Worm (Caenorhabditis elegans) whole organism, L1 larva: ENCODE measurements around the gene F45D3.4.

Source experiments
- C04F5.9 ChIP-seq: sonication (generic microtip); optimal IDR thresholded peaks from 2 replicates; lab custom pipeline; 2016; ENCODE audit warnings: missing genetic modification characterization, missing compliant biosample characterization
- C16A3.4 ChIP-seq: fragments of 150-350 bp; optimal IDR thresholded peaks from 2 replicates; lab custom pipeline; 2014; ENCODE audit warnings: missing biosample characterization, missing genetic modification characterization
- C34B4.2 ChIP-seq: sonication (generic microtip); optimal IDR thresholded peaks from 2 replicates; lab custom pipeline; 2017; ENCODE audit warnings: mild to moderate bottlenecking, missing genetic modification characterization, missing compliant biosample characterization
- F16B12.6 ChIP-seq: fragments of 150-350 bp; optimal IDR thresholded peaks from 2 replicates; lab custom pipeline; 2014; ENCODE audit warnings: missing biosample characterization, missing genetic modification characterization
- Y116A8C.19 ChIP-seq: sonication (generic microtip); optimal IDR thresholded peaks from 2 replicates; lab custom pipeline; 2016; ENCODE audit warnings: missing compliant biosample characterization, missing genetic modification characterization, borderline replicate concordance
- alr-1 ChIP-seq: fragments of 200-800 bp; sonication (Bioruptor generic); optimal IDR thresholded peaks from 2 replicates; lab custom pipeline; 2018; ENCODE audit warnings: borderline replicate concordance, mild to moderate bottlenecking, missing genetic modification characterization, missing compliant biosample characterization
- ama-1 ChIP-seq: fragments of 150-350 bp; optimal IDR thresholded peaks from 2 replicates; lab custom pipeline; 2014
- blmp-1 ChIP-seq: fragments of 150-350 bp; optimal IDR thresholded peaks from 2 replicates; lab custom pipeline; 2014; ENCODE audit warnings: missing biosample characterization, missing genetic modification characterization
- ceh-88 ChIP-seq: fragments of 200-800 bp; sonication (Bioruptor generic); IDR thresholded peaks from 2 replicates; pipeline ENCODE4 v1.3.6; 2022; ENCODE audit warnings: missing genetic modification characterization, missing compliant biosample characterization
- ces-1 ChIP-seq: fragments of 150-350 bp; optimal IDR thresholded peaks from 2 replicates; lab custom pipeline; 2014; ENCODE audit warnings: missing biosample characterization, missing genetic modification reagents, missing genetic modification characterization
- efl-1 ChIP-seq, 4 experiments: fragments of 150-350 bp; optimal IDR thresholded peaks in 3 of 4; peaks in 1 of 4; 1 replicate in 1 of 4; 2 replicates in 3 of 4; lab custom pipeline; 2014; ENCODE audit warnings: missing biosample characterization in 2 of 4, missing genetic modification characterization in 2 of 4, missing genetic modification reagents in 2 of 4
- efl-3 ChIP-seq: fragments of 200-800 bp; sonication (Bioruptor generic); optimal IDR thresholded peaks from 2 replicates; lab custom pipeline; 2018; ENCODE audit warnings: mild to moderate bottlenecking, missing genetic modification characterization, missing compliant biosample characterization
- egl-27 ChIP-seq, 2 experiments: fragments of 150-350 bp in 1 of 2; sonication (generic microtip); optimal IDR thresholded peaks; 3 replicates each; lab custom pipeline; 2017 to 2018; ENCODE audit warnings: missing biosample characterization in 2 of 2, missing genetic modification characterization in 2 of 2, missing genetic modification reagents in 2 of 2
- ets-5 ChIP-seq: fragments of 200-800 bp; sonication (Bioruptor generic); IDR thresholded peaks from 2 replicates; pipeline ENCODE4 v1.3.6; 2022; ENCODE audit warnings: missing genetic modification characterization, missing compliant biosample characterization
- fkh-8 ChIP-seq: sonication (generic microtip); optimal IDR thresholded peaks from 2 replicates; lab custom pipeline; 2016; ENCODE audit warnings: mild to moderate bottlenecking, missing genetic modification characterization, missing compliant biosample characterization
- grh-1 ChIP-seq: fragments of 200-800 bp; sonication (Bioruptor generic); IDR thresholded peaks from 2 replicates; pipeline ENCODE4 v1.3.6; 2022; ENCODE audit warnings: missing genetic modification reagents, missing genetic modification characterization, missing compliant biosample characterization
- hlh-17 ChIP-seq: fragments of 200-800 bp; sonication (Bioruptor generic); optimal IDR thresholded peaks from 2 replicates; lab custom pipeline; 2018; ENCODE audit warnings: missing genetic modification characterization, mild to moderate bottlenecking, missing compliant biosample characterization, moderate library complexity, borderline replicate concordance
- hlh-4 ChIP-seq: sonication (generic microtip); optimal IDR thresholded peaks from 2 replicates; lab custom pipeline; 2016; ENCODE audit warnings: mild to moderate bottlenecking, missing genetic modification characterization, missing compliant biosample characterization
- irx-1 ChIP-seq: sonication (generic microtip); optimal IDR thresholded peaks from 2 replicates; lab custom pipeline; 2016; ENCODE audit warnings: missing genetic modification characterization, missing compliant biosample characterization
- isw-1 ChIP-seq: fragments of 200-800 bp; sonication (Bioruptor generic); IDR thresholded peaks from 2 replicates; pipeline ENCODE4 v1.3.6; 2022; ENCODE audit warnings: missing genetic modification characterization, missing compliant biosample characterization
- jun-1 ChIP-seq: fragments of 150-350 bp; optimal IDR thresholded peaks from 2 replicates; lab custom pipeline; 2014; ENCODE audit warnings: missing biosample characterization, missing genetic modification reagents, missing genetic modification characterization
- lin-13 ChIP-seq: fragments of 150-350 bp; optimal IDR thresholded peaks from 2 replicates; lab custom pipeline; 2014; ENCODE audit warnings: missing biosample characterization, missing genetic modification reagents, missing genetic modification characterization
- lin-14 ChIP-seq: fragments of 200-800 bp; sonication (Bioruptor generic); optimal IDR thresholded peaks from 2 replicates; lab custom pipeline; 2018; ENCODE audit warnings: mild to moderate bottlenecking, missing genetic modification characterization, moderate library complexity, missing compliant biosample characterization
- lin-15B ChIP-seq: fragments of 150-350 bp; sonication (generic microtip); optimal IDR thresholded peaks from 3 replicates; lab custom pipeline; 2014; ENCODE audit warnings: missing biosample characterization, missing genetic modification characterization
- lin-35 ChIP-seq, 2 experiments: fragments of 150-350 bp; optimal IDR thresholded peaks; 2 replicates each; lab custom pipeline; 2014; ENCODE audit warnings: missing biosample characterization in 2 of 2, missing genetic modification characterization in 2 of 2, missing genetic modification reagents in 2 of 2
- lin-39 ChIP-seq: fragments of 150-350 bp; optimal IDR thresholded peaks from 2 replicates; lab custom pipeline; 2014; ENCODE audit warnings: missing biosample characterization, missing genetic modification reagents, missing genetic modification characterization
- lir-3 ChIP-seq: sonication (generic microtip); optimal IDR thresholded peaks from 2 replicates; lab custom pipeline; 2016; ENCODE audit warnings: mild to moderate bottlenecking, missing genetic modification characterization, moderate library complexity, missing compliant biosample characterization; ENCODE audit not compliant: poor library complexity
- lsy-2 ChIP-seq, 2 experiments: fragments of 150-350 bp; optimal IDR thresholded peaks; 2 replicates each; lab custom pipeline; 2014; ENCODE audit warnings: missing biosample characterization in 2 of 2, missing genetic modification characterization in 2 of 2
- mdl-1 ChIP-seq, 2 experiments: fragments of 150-350 bp; optimal IDR thresholded peaks; 2 replicates each; lab custom pipeline; 2014 to 2017; ENCODE audit warnings: missing biosample characterization in 2 of 2, missing genetic modification characterization in 2 of 2, inconsistent platforms in 1 of 2
- nhr-11 ChIP-seq: fragments of 150-350 bp; optimal IDR thresholded peaks from 2 replicates; lab custom pipeline; 2014; ENCODE audit warnings: missing biosample characterization, missing genetic modification characterization
- nhr-19 ChIP-seq: fragments of 200-800 bp; sonication (Bioruptor generic); conservative IDR thresholded peaks from 2 replicates; pipeline ENCODE4 v1.3.6; 2022; ENCODE audit warnings: missing genetic modification characterization, missing compliant biosample characterization
- nhr-47 ChIP-seq: sonication (generic microtip); optimal IDR thresholded peaks from 2 replicates; lab custom pipeline; 2016; ENCODE audit warnings: mild to moderate bottlenecking, missing genetic modification characterization, moderate library complexity, missing compliant biosample characterization
- nhr-71 ChIP-seq: sonication (generic microtip); optimal IDR thresholded peaks from 2 replicates; lab custom pipeline; 2016; ENCODE audit warnings: mild to moderate bottlenecking, missing genetic modification characterization, moderate library complexity, missing compliant biosample characterization
- nhr-84 ChIP-seq: sonication (generic microtip); optimal IDR thresholded peaks from 2 replicates; lab custom pipeline; 2017; ENCODE audit warnings: missing biosample characterization, missing genetic modification characterization
- nhr-85 ChIP-seq: sonication (generic microtip); peaks from one replicate; lab custom pipeline; 2016; ENCODE audit warnings: missing genetic modification characterization, inconsistent platforms, missing compliant biosample characterization
- nhr-90 ChIP-seq: sonication (generic microtip); optimal IDR thresholded peaks from 2 replicates; lab custom pipeline; 2016; ENCODE audit warnings: mild to moderate bottlenecking, missing genetic modification characterization, missing compliant biosample characterization; ENCODE audit not compliant: poor library complexity
- rnt-1 ChIP-seq: sonication (generic microtip); optimal IDR thresholded peaks from 2 replicates; lab custom pipeline; 2016; ENCODE audit warnings: mild to moderate bottlenecking, missing genetic modification characterization, moderate library complexity, missing compliant biosample characterization
- skn-1 ChIP-seq: fragments of 150-350 bp; optimal IDR thresholded peaks from 2 replicates; lab custom pipeline; 2014; ENCODE audit warnings: missing biosample characterization, missing genetic modification characterization
- snpc-4 ChIP-seq: fragments of 150-350 bp; optimal IDR thresholded peaks from 2 replicates; lab custom pipeline; 2014; ENCODE audit warnings: missing biosample characterization, missing genetic modification characterization
- sox-4 ChIP-seq: sonication (generic microtip); optimal IDR thresholded peaks from 2 replicates; lab custom pipeline; 2016; ENCODE audit warnings: missing genetic modification characterization, missing compliant biosample characterization
- sptf-1 ChIP-seq: fragments of 150-350 bp; optimal IDR thresholded peaks from 2 replicates; lab custom pipeline; 2014; ENCODE audit warnings: missing biosample characterization, missing genetic modification characterization
- sup-37 ChIP-seq: fragments of 200-800 bp; sonication (Bioruptor generic); optimal IDR thresholded peaks from 2 replicates; lab custom pipeline; 2018; ENCODE audit warnings: mild to moderate bottlenecking, missing genetic modification characterization, missing compliant biosample characterization
- swsn-7 ChIP-seq: sonication (generic microtip); optimal IDR thresholded peaks from 2 replicates; lab custom pipeline; 2016; ENCODE audit warnings: missing genetic modification characterization, missing compliant biosample characterization
- tbx-2 ChIP-seq: sonication (generic microtip); optimal IDR thresholded peaks from 2 replicates; lab custom pipeline; 2016; ENCODE audit warnings: missing genetic modification characterization, missing compliant biosample characterization
- unc-30 ChIP-seq: sonication (generic microtip); optimal IDR thresholded peaks from 2 replicates; lab custom pipeline; 2017; ENCODE audit warnings: missing biosample characterization, missing genetic modification characterization
- unc-98 ChIP-seq: fragments of 200-800 bp; sonication (Bioruptor generic); IDR thresholded peaks from 2 replicates; pipeline ENCODE4 v1.3.6; 2022; ENCODE audit warnings: missing genetic modification characterization, missing compliant biosample characterization
- xbp-1 ChIP-seq: sonication (generic microtip); optimal IDR thresholded peaks from 2 replicates; lab custom pipeline; 2016; ENCODE audit warnings: missing genetic modification characterization, missing compliant biosample characterization
- zag-1 ChIP-seq: fragments of 150-350 bp; optimal IDR thresholded peaks from 2 replicates; lab custom pipeline; 2014; ENCODE audit warnings: missing biosample characterization, missing genetic modification characterization
- ztf-11 ChIP-seq, 2 experiments: sonication (generic microtip); optimal IDR thresholded peaks; 2 replicates each; lab custom pipeline; 2016 to 2017; ENCODE audit warnings: missing genetic modification characterization in 2 of 2, missing biosample characterization in 1 of 2, missing compliant biosample characterization in 1 of 2
- ztf-4 ChIP-seq: fragments of 150-350 bp; optimal IDR thresholded peaks from 2 replicates; lab custom pipeline; 2014; ENCODE audit warnings: missing biosample characterization, missing genetic modification characterization

F45D3.4 gene

DNA sequence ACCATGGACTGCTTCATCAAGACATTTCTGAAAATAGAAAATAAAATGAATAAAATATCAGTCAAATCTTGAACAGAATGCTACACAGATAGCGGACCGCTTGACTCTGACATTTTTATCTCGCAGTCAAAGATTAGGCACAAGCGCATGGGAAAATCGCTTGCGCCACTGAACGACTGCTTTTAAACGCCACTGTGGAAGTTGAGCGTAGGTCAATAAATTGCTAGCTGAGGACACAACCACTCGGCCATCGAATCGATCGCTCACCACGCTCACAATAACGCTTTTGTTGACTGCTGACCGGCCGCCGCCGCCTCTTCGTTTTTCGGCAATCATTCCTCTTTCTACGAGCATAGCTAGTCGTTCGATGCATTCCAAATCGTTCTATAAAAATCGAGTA lies 43.8 kb upstream of the F45D3.4 start (continued):
- TF ChIP-seq lin-35 (GFP tag; optimal IDR thresholded peaks at IDR 0.05; lab: Kevin White, UChicago), result peak; percentile 44 to 76
- TF ChIP-seq ceh-88 (GFP tag; lab: Robert Waterston, UW), result no peak
- TF ChIP-seq tbx-2 (tag; lab: Kevin White, UChicago), result peak; percentile 24
- no peak for TF ChIP-seq C04F5.9 (tag; lab: Kevin White, UChicago)
- peak; percentile 71 for TF ChIP-seq nhr-71 (tag; lab: Kevin White, UChicago)
- no peak for TF ChIP-seq lin-39 (tag; lab: Kevin White, UChicago)
- peak; percentile 76 for TF ChIP-seq nhr-85
- TF ChIP-seq ces-1 (GFP tag; lab: Kevin White, UChicago), result no peak
- no peak for TF ChIP-seq sup-37 (GFP tag; lab: Kevin White, UChicago)
- TF ChIP-seq ztf-4 (tag; lab: Kevin White, UChicago), result no peak
- TF ChIP-seq Y116A8C.19 (tag; lab: Kevin White, UChicago), result no peak
- no peak for TF ChIP-seq lir-3
- no peak for TF ChIP-seq mdl-1 (tag; optimal IDR thresholded peaks at IDR 0.05; lab: Kevin White, UChicago)
- no peak for TF ChIP-seq sox-4 (tag; lab: Kevin White, UChicago)
- TF ChIP-seq C16A3.4 (tag; lab: Kevin White, UChicago), result peak; percentile 66
- TF ChIP-seq lin-13 (GFP tag; lab: Kevin White, UChicago), result no peak
- peak; percentile 41 for TF ChIP-seq jun-1
- TF ChIP-seq snpc-4 (tag; lab: Kevin White, UChicago), result peak; percentile 22
- TF ChIP-seq fkh-8 (tag; lab: Kevin White, UChicago), result no peak
- peak; percentile 21 for TF ChIP-seq F16B12.6 (tag; lab: Kevin White, UChicago)
- TF ChIP-seq irx-1 (tag; lab: Kevin White, UChicago), result peak; percentile 25
- no peak for TF ChIP-seq ama-1
- TF ChIP-seq nhr-84 (tag; lab: Kevin White, UChicago), result no peak
- TF ChIP-seq nhr-11, result no peak
- no peak for TF ChIP-seq alr-1 (tag; lab: Kevin White, UChicago)
- TF ChIP-seq nhr-90, result peak; percentile 72
- no peak for TF ChIP-seq efl-3 (GFP tag; lab: Kevin White, UChicago)
- no peak for TF ChIP-seq hlh-17 (GFP tag; lab: Kevin White, UChicago)
- peak; percentile 52 for TF ChIP-seq xbp-1
- TF ChIP-seq zag-1 (tag; lab: Kevin White, UChicago), result no peak
- peak; percentile 58 for TF ChIP-seq swsn-7
- TF ChIP-seq ztf-11 (tag; optimal IDR thresholded peaks at IDR 0.05; lab: Kevin White, UChicago), result peak in 1 of 2 experiments; percentile 61
- peak; percentile 41 for TF ChIP-seq skn-1
- TF ChIP-seq unc-30 (tag; lab: Kevin White, UChicago), result no peak
- TF ChIP-seq isw-1 (GFP tag; lab: Robert Waterston, UW), result no peak
- TF ChIP-seq sptf-1, result no peak
- TF ChIP-seq egl-27 (tag; optimal IDR thresholded peaks at IDR 0.05; lab: Kevin White, UChicago), result no peak
- no peak for TF ChIP-seq unc-98
- TF ChIP-seq rnt-1 (tag; lab: Kevin White, UChicago), result peak; percentile 68
- peak; percentile 44 for TF ChIP-seq lin-14
- TF ChIP-seq hlh-4 (tag; lab: Kevin White, UChicago), result no peak
- TF ChIP-seq nhr-19 (GFP tag; lab: Robert Waterston, UW), result peak; percentile 65
- TF ChIP-seq blmp-1 (tag; lab: Kevin White, UChicago), result no peak
- TF ChIP-seq lsy-2 (tag; optimal IDR thresholded peaks at IDR 0.05; lab: Kevin White, UChicago), result peak; percentile 35 to 60
- no peak for TF ChIP-seq lin-15B (tag; lab: Kevin White, UChicago)
- peak; percentile 64 for TF ChIP-seq nhr-47 (tag; lab: Kevin White, UChicago)
- peak; percentile 45 to 52 for TF ChIP-seq efl-1 (optimal IDR thresholded peaks at IDR 0.05; lab: Kevin White, UChicago)
- TF ChIP-seq efl-1 (GFP tag; optimal IDR thresholded peaks at IDR 0.05 in 1 of 2; lab: Kevin White, UChicago), result peak; percentile 23 to 93
- 0 out of 2 replicates have a peak, but pooled peaks have one; percentile 21 for TF ChIP-seq grh-1 (GFP tag; lab: Robert Waterston, UW)
- TF ChIP-seq ets-5, result no peak
- TF ChIP-seq C34B4.2 (tag; lab: Kevin White, UChicago), result no peak
